Worm (Caenorhabditis elegans) whole organism, young adult: Measurements from ENCODE around the gene B0457.6.

Experiments used
- B0019.2 ChIP-seq: fragments of 200-800 bp; sonication (Bioruptor generic); conservative IDR thresholded peaks from 2 replicates; pipeline ENCODE4 v1.3.6; 2022; ENCODE audit warnings: missing genetic modification reagents, missing genetic modification characterization, missing compliant biosample characterization
- B0035.1 ChIP-seq: sonication (generic microtip); optimal IDR thresholded peaks from 2 replicates; lab custom pipeline; 2016; ENCODE audit warnings: missing genetic modification characterization, mild to moderate bottlenecking, missing compliant biosample characterization, missing genotype, missing genetic modification reagents
- C17E4.6 ChIP-seq: fragments of 200-800 bp; sonication (Bioruptor generic); IDR thresholded peaks from 2 replicates; pipeline ENCODE4 v1.3.6; 2022; ENCODE audit warnings: missing genetic modification reagents, missing genetic modification characterization, missing compliant biosample characterization
- D2030.7 ChIP-seq: fragments of 200-800 bp; sonication (Bioruptor generic); IDR thresholded peaks from 2 replicates; pipeline ENCODE4 v1.3.6; 2022; ENCODE audit warnings: missing genetic modification reagents, missing genetic modification characterization, missing compliant biosample characterization
- F10E7.11 ChIP-seq: sonication (generic microtip); optimal IDR thresholded peaks from 2 replicates; lab custom pipeline; 2017; ENCODE audit warnings: mild to moderate bottlenecking, missing genetic modification characterization, moderate library complexity, missing compliant biosample characterization
- F57A8.1 ChIP-seq: fragments of 200-800 bp; sonication (Bioruptor generic); optimal IDR thresholded peaks from 2 replicates; lab custom pipeline; 2018; ENCODE audit warnings: mild to moderate bottlenecking, missing genetic modification characterization, moderate library complexity, missing compliant biosample characterization
- K11D2.4 ChIP-seq: fragments of 200-800 bp; sonication (Bioruptor generic); IDR thresholded peaks from 2 replicates; pipeline ENCODE4 v1.3.6; 2022; ENCODE audit warnings: missing genetic modification reagents, missing genetic modification characterization, missing compliant biosample characterization
- Y56A3A.18 ChIP-seq: fragments of 200-800 bp; sonication (Bioruptor generic); IDR thresholded peaks from 2 replicates; pipeline ENCODE4 v1.3.6; 2022; ENCODE audit warnings: missing genetic modification reagents, missing genetic modification characterization, missing compliant biosample characterization
- Y79H2A.3 ChIP-seq: fragments of 200-800 bp; sonication (Bioruptor generic); conservative IDR thresholded peaks from 2 replicates; pipeline ENCODE4 v1.3.6; 2022; ENCODE audit warnings: missing genetic modification reagents, missing genetic modification characterization, missing compliant biosample characterization
- ZK185.1 ChIP-seq: sonication (generic microtip); optimal IDR thresholded peaks from 2 replicates; lab custom pipeline; 2016; ENCODE audit warnings: mild to moderate bottlenecking, missing genetic modification characterization, missing compliant biosample characterization; ENCODE audit not compliant: poor library complexity, severe bottlenecking
- aptf-2 ChIP-seq: fragments of 200-800 bp; sonication (Bioruptor generic); conservative IDR thresholded peaks from 2 replicates; pipeline ENCODE4 v1.3.6; 2022; ENCODE audit warnings: missing genetic modification reagents, missing genetic modification characterization, missing compliant biosample characterization
- athp-1 ChIP-seq: sonication (generic microtip); optimal IDR thresholded peaks from 2 replicates; lab custom pipeline; 2017; ENCODE audit warnings: mild to moderate bottlenecking, missing genetic modification characterization, missing compliant biosample characterization
- attf-3 ChIP-seq: fragments of 200-800 bp; sonication (Bioruptor generic); conservative IDR thresholded peaks from 2 replicates; pipeline ENCODE4 v1.3.6; 2022; ENCODE audit warnings: missing genetic modification reagents, missing genetic modification characterization, missing compliant biosample characterization
- attf-6 ChIP-seq: fragments of 200-800 bp; sonication (Bioruptor generic); IDR thresholded peaks from 2 replicates; pipeline ENCODE4 v1.3.6; 2022; ENCODE audit warnings: missing genetic modification reagents, missing genetic modification characterization, missing compliant biosample characterization
- ccch-3 ChIP-seq: fragments of 200-800 bp; sonication (Bioruptor generic); optimal IDR thresholded peaks from 2 replicates; lab custom pipeline; 2018; ENCODE audit warnings: mild to moderate bottlenecking, missing genetic modification characterization, missing compliant biosample characterization
- cebp-1 ChIP-seq, 2 experiments: fragments of 200-800 bp in 1 of 2; sonication (Bioruptor generic) in 1 of 2; sonication (generic microtip) in 1 of 2; IDR thresholded peaks in 1 of 2; optimal IDR thresholded peaks in 1 of 2; 2 replicates each; pipeline versions ENCODE4 v1.3.6 to Lab custom; 2017 to 2022; ENCODE audit warnings: missing compliant biosample characterization in 2 of 2, missing genetic modification characterization in 2 of 2, mild to moderate bottlenecking in 1 of 2, missing genetic modification reagents in 1 of 2, moderate library complexity in 1 of 2
- cebp-2 ChIP-seq: fragments of 200-800 bp; sonication (Bioruptor generic); IDR thresholded peaks from 2 replicates; pipeline ENCODE4 v1.3.6; 2022; ENCODE audit warnings: missing genetic modification characterization, missing compliant biosample characterization
- ceh-58 ChIP-seq: fragments of 200-800 bp; sonication (Bioruptor generic); IDR thresholded peaks from 2 replicates; pipeline ENCODE4 v1.3.6; 2022; ENCODE audit warnings: missing genetic modification characterization, missing compliant biosample characterization
- ceh-91 ChIP-seq: fragments of 200-800 bp; sonication (Bioruptor generic); IDR thresholded peaks from 2 replicates; pipeline ENCODE4 v1.3.6; 2022; ENCODE audit warnings: missing genetic modification reagents, missing genetic modification characterization, missing compliant biosample characterization
- die-1 ChIP-seq: sonication (generic microtip); optimal IDR thresholded peaks from 2 replicates; lab custom pipeline; 2016; ENCODE audit warnings: missing genotype, mild to moderate bottlenecking, missing genetic modification characterization, missing compliant biosample characterization
- egl-18 ChIP-seq: fragments of 200-800 bp; sonication (Bioruptor generic); IDR thresholded peaks from 2 replicates; pipeline ENCODE4 v1.3.6; 2022; ENCODE audit warnings: missing genetic modification reagents, missing genetic modification characterization, missing compliant biosample characterization
- egrh-3 ChIP-seq: fragments of 200-800 bp; sonication (Bioruptor generic); IDR thresholded peaks from 2 replicates; pipeline ENCODE4 v1.3.6; 2022; ENCODE audit warnings: missing genetic modification reagents, missing genetic modification characterization, missing compliant biosample characterization
- ets-4 ChIP-seq: fragments of 200-800 bp; sonication (Bioruptor generic); optimal IDR thresholded peaks from 2 replicates; lab custom pipeline; 2018; ENCODE audit warnings: mild to moderate bottlenecking, missing genetic modification characterization, missing compliant biosample characterization
- him-1 ChIP-seq: sonication (generic microtip); optimal IDR thresholded peaks from 2 replicates; lab custom pipeline; 2016; ENCODE audit warnings: missing genotype, missing genetic modification reagents, missing genetic modification characterization, missing compliant biosample characterization
- hlh-12 ChIP-seq: sonication (generic microtip); optimal IDR thresholded peaks from 2 replicates; lab custom pipeline; 2016; ENCODE audit warnings: missing genetic modification characterization, missing compliant biosample characterization
- hlh-26 ChIP-seq: fragments of 200-800 bp; sonication (Bioruptor generic); conservative IDR thresholded peaks from 2 replicates; pipeline ENCODE4 v1.3.6; 2022; ENCODE audit warnings: missing genetic modification reagents, missing genetic modification characterization, missing compliant biosample characterization
- hmg-1.2 ChIP-seq: fragments of 200-800 bp; sonication (Bioruptor generic); IDR thresholded peaks from 2 replicates; pipeline ENCODE4 v1.3.6; 2022; ENCODE audit warnings: missing genetic modification reagents, missing genetic modification characterization, missing compliant biosample characterization
- hrde-1 ChIP-seq: sonication (generic microtip); optimal IDR thresholded peaks from 2 replicates; lab custom pipeline; 2016; ENCODE audit warnings: missing genetic modification characterization, mild to moderate bottlenecking, missing compliant biosample characterization, moderate library complexity, missing genotype, missing genetic modification reagents, borderline replicate concordance
- let-607 ChIP-seq, 2 experiments: fragments of 200-800 bp in 1 of 2; sonication (Bioruptor generic) in 1 of 2; sonication (generic microtip) in 1 of 2; optimal IDR thresholded peaks; 2 replicates each; lab custom pipeline; 2016 to 2018; ENCODE audit warnings: mild to moderate bottlenecking in 2 of 2, missing compliant biosample characterization in 2 of 2, missing genetic modification characterization in 2 of 2, moderate library complexity in 2 of 2, missing genotype in 1 of 2
- lin-26 ChIP-seq: fragments of 200-800 bp; sonication (Bioruptor generic); IDR thresholded peaks from 2 replicates; pipeline ENCODE4 v1.3.6; 2022; ENCODE audit warnings: missing genetic modification reagents, missing genetic modification characterization, missing compliant biosample characterization
- lir-1 ChIP-seq: fragments of 200-800 bp; sonication (Bioruptor generic); conservative IDR thresholded peaks from 2 replicates; pipeline ENCODE4 v1.3.6; 2022; ENCODE audit warnings: missing genetic modification reagents, missing genetic modification characterization, missing compliant biosample characterization
- lsl-1 ChIP-seq: fragments of 200-800 bp; sonication (Bioruptor generic); optimal IDR thresholded peaks from 2 replicates; lab custom pipeline; 2018; ENCODE audit warnings: mild to moderate bottlenecking, missing genetic modification characterization, moderate library complexity, missing compliant biosample characterization
- madf-3 ChIP-seq: fragments of 200-800 bp; sonication (Bioruptor generic); IDR thresholded peaks from 2 replicates; pipeline ENCODE4 v1.3.6; 2022; ENCODE audit warnings: missing genetic modification reagents, missing genetic modification characterization, missing compliant biosample characterization
- mel-28 ChIP-seq: sonication (generic microtip); optimal IDR thresholded peaks from 2 replicates; lab custom pipeline; 2016; ENCODE audit warnings: borderline replicate concordance, mild to moderate bottlenecking, missing genetic modification characterization, missing compliant biosample characterization
- nfya-2 ChIP-seq: fragments of 200-800 bp; sonication (Bioruptor generic); IDR thresholded peaks from 2 replicates; pipeline ENCODE4 v1.3.6; 2022; ENCODE audit warnings: missing genetic modification reagents, missing genetic modification characterization, missing compliant biosample characterization
- rec-8 ChIP-seq, 2 experiments: sonication (generic microtip); optimal IDR thresholded peaks; 2 replicates each; lab custom pipeline; 2016; ENCODE audit warnings: mild to moderate bottlenecking in 2 of 2, missing genetic modification characterization in 2 of 2, missing genetic modification reagents in 2 of 2, missing genotype in 2 of 2, missing biosample characterization in 1 of 2, missing compliant biosample characterization in 1 of 2, moderate library complexity in 1 of 2
- rpc-1 ChIP-seq, 2 experiments: fragments of 150-350 bp in 1 of 2; sonication (generic microtip) in 1 of 2; optimal IDR thresholded peaks; 2 replicates each; lab custom pipeline; 2014 to 2018; ENCODE audit warnings: missing biosample characterization in 1 of 2, missing genetic modification characterization in 1 of 2, missing genetic modification reagents in 1 of 2, missing genotype in 1 of 2
- sdz-38 ChIP-seq: sonication (generic microtip); optimal IDR thresholded peaks from 2 replicates; lab custom pipeline; 2016; ENCODE audit warnings: missing genotype, missing genetic modification characterization, missing compliant biosample characterization
- somi-1 ChIP-seq: fragments of 200-800 bp; sonication (Bioruptor generic); optimal IDR thresholded peaks from 2 replicates; lab custom pipeline; 2018; ENCODE audit warnings: mild to moderate bottlenecking, missing genetic modification characterization, missing compliant biosample characterization
- unc-130 ChIP-seq: sonication (generic microtip); optimal IDR thresholded peaks from 2 replicates; lab custom pipeline; 2016; ENCODE audit warnings: missing genetic modification reagents, missing genetic modification characterization, missing compliant biosample characterization
- unc-62 ChIP-seq: fragments of 150-350 bp; optimal IDR thresholded peaks from 2 replicates; lab custom pipeline; 2014; ENCODE audit warnings: missing biosample characterization, missing genetic modification reagents, missing genetic modification characterization
- zim-3 ChIP-seq: sonication (generic microtip); optimal IDR thresholded peaks from 2 replicates; lab custom pipeline; 2017; ENCODE audit warnings: mild to moderate bottlenecking, missing genetic modification characterization, moderate library complexity, missing compliant biosample characterization
- ztf-22 ChIP-seq: fragments of 200-800 bp; sonication (Bioruptor generic); optimal IDR thresholded peaks from 2 replicates; lab custom pipeline; 2018; ENCODE audit warnings: mild to moderate bottlenecking, missing genetic modification characterization, moderate library complexity, missing compliant biosample characterization
- ztf-25 ChIP-seq: fragments of 200-800 bp; sonication (Bioruptor generic); IDR thresholded peaks from 2 replicates; pipeline ENCODE4 v1.3.6; 2022; ENCODE audit warnings: missing genetic modification reagents, missing genetic modification characterization, missing compliant biosample characterization

B0457.6 gene

ce11 chrII:8891042-8891441 is 31.2 kb upstream of the B0457.6 start (continued):
- TF ChIP-seq lsl-1 (GFP tag; lab: Kevin White, UChicago), result peak; percentile 76
- no peak for TF ChIP-seq let-607 (tag; optimal IDR thresholded peaks at IDR 0.05; lab: Kevin White, UChicago)
- no peak for TF ChIP-seq ztf-25 (GFP tag; lab: Robert Waterston, UW)
- TF ChIP-seq egrh-3, result no peak
- TF ChIP-seq egl-18 (GFP tag; lab: Robert Waterston, UW), result no peak
- TF ChIP-seq athp-1, result no peak
- no peak for TF ChIP-seq hlh-26 (GFP tag; lab: Robert Waterston, UW)
- TF ChIP-seq lin-26 (GFP tag; lab: Robert Waterston, UW), result no peak
- no peak for TF ChIP-seq Y79H2A.3 (GFP tag; lab: Robert Waterston, UW)
- TF ChIP-seq F57A8.1 (GFP tag; lab: Kevin White, UChicago), result no peak
- no peak for TF ChIP-seq lir-1
- TF ChIP-seq zim-3, result no peak
- no peak for TF ChIP-seq ztf-22 (GFP tag; lab: Kevin White, UChicago)
- no peak for TF ChIP-seq B0019.2
- TF ChIP-seq die-1, result no peak
- TF ChIP-seq cebp-2, result no peak
- TF ChIP-seq Y56A3A.18, result no peak
- TF ChIP-seq hmg-1.2 (GFP tag; lab: Robert Waterston, UW), result no peak

DNA sequence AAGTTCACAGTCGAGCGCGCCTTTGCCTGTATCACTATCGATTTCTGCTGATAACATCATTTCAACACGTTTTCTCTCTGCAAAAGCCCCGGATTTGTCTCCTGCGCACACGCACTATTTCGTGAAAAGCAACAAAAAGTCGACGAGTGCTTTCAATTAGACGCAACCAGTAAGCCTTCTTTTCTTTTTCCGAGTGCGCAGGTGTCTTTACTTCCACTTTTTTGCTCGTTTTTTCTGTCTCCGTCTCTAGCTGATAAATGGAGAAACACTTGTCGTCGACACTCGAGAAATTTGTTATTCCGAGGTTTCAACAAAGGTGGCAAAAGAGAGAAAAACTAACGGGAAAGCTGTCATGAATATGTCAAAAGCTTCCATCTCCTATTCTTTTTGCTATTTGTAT is 30.6 kb upstream of the B0457.6 start:
- no peak for TF ChIP-seq ets-4 (GFP tag; lab: Kevin White, UChicago)
- no peak for TF ChIP-seq cebp-1 (GFP tag; IDR thresholded peaks at IDR 0.05; lab: Robert Waterston, UW)
- no peak for TF ChIP-seq cebp-1 (tag; optimal IDR thresholded peaks at IDR 0.05; lab: Kevin White, UChicago)
- no peak for TF ChIP-seq rec-8 (tag; optimal IDR thresholded peaks at IDR 0.05; lab: Kevin White, UChicago)
- TF ChIP-seq cebp-2, result no peak
- no peak for TF ChIP-seq hlh-26 (GFP tag; lab: Robert Waterston, UW)
- TF ChIP-seq aptf-2, result no peak
- no peak for TF ChIP-seq D2030.7 (GFP tag; lab: Robert Waterston, UW)
- no peak for TF ChIP-seq mel-28 (tag; lab: Kevin White, UChicago)
- TF ChIP-seq unc-130 (GFP tag; lab: Kevin White, UChicago), result no peak
- no peak for TF ChIP-seq madf-3 (GFP tag; lab: Robert Waterston, UW)
- TF ChIP-seq somi-1 (GFP tag; lab: Kevin White, UChicago), result no peak
- no peak for TF ChIP-seq B0035.1 (tag; lab: Kevin White, UChicago)
- TF ChIP-seq ceh-91, result no peak
- no peak for TF ChIP-seq ceh-58 (GFP tag; lab: Robert Waterston, UW)
- no peak for TF ChIP-seq ccch-3 (GFP tag; lab: Kevin White, UChicago)
- no peak for TF ChIP-seq hrde-1 (tag; lab: Kevin White, UChicago)
- no peak for TF ChIP-seq rpc-1 (optimal IDR thresholded peaks at IDR 0.05; lab: Kevin White, UChicago)
- no peak for TF ChIP-seq rpc-1 (tag; optimal IDR thresholded peaks at IDR 0.05; lab: Kevin White, UChicago)
- TF ChIP-seq hlh-12, result no peak
- no peak for TF ChIP-seq F10E7.11 (tag; lab: Kevin White, UChicago)
- TF ChIP-seq attf-6 (GFP tag; lab: Robert Waterston, UW), result no peak

DNA sequence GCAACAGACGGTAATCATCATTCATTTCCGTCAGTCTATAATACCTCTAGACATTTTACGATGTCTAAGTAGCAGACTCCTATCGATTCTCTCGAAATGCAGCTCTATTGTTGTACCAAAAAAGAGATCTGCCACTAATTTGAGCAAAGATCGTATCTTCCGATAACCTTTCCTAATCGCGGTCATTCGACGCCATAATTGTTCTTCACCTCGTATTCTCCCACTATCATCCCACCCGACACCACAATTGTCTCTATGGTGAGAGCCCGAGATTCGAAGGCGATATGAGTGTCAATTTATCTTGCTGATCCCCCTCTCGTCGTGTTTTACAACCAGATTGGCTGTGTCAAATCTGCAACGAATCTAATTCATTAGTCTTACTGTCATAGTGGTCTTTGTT is 26.8 kb upstream of the B0457.6 start:
- TF ChIP-seq unc-62 (GFP tag; lab: Kevin White, UChicago), result no peak
- TF ChIP-seq rpc-1 (optimal IDR thresholded peaks at IDR 0.05; lab: Kevin White, UChicago), result no peak
- no peak for TF ChIP-seq rpc-1 (tag; optimal IDR thresholded peaks at IDR 0.05; lab: Kevin White, UChicago)
- no peak for TF ChIP-seq sdz-38
- TF ChIP-seq hrde-1 (tag; lab: Kevin White, UChicago), result no peak
- no peak for TF ChIP-seq him-1 (tag; lab: Kevin White, UChicago)
- no peak for TF ChIP-seq ZK185.1
- no peak for TF ChIP-seq C17E4.6
- TF ChIP-seq ztf-22 (GFP tag; lab: Kevin White, UChicago), result no peak
- TF ChIP-seq attf-3 (GFP tag; lab: Robert Waterston, UW), result no peak
- TF ChIP-seq K11D2.4, result no peak
- no peak for TF ChIP-seq nfya-2 (GFP tag; lab: Robert Waterston, UW)
